Worm (Caenorhabditis elegans) whole organism, L2 larva: ENCODE measurements around the gene F16B12.1.

ENCODE experiments used
- F13H6.1 ChIP-seq: sonication (generic microtip); optimal IDR thresholded peaks from 2 replicates; lab custom pipeline; 2016; ENCODE audit warnings: missing genetic modification characterization, missing compliant biosample characterization
- aly-2 ChIP-seq: fragments of 150-350 bp; optimal IDR thresholded peaks from 2 replicates; lab custom pipeline; 2014; ENCODE audit warnings: missing biosample characterization, missing genetic modification characterization
- ama-1 ChIP-seq: fragments of 150-350 bp; optimal IDR thresholded peaks from 2 replicates; lab custom pipeline; 2018; ENCODE audit warnings: inconsistent platforms
- elt-1 ChIP-seq: fragments of 150-350 bp; optimal IDR thresholded peaks from 2 replicates; lab custom pipeline; 2014; ENCODE audit warnings: missing biosample characterization, missing genetic modification characterization
- fos-1 ChIP-seq: fragments of 150-350 bp; optimal IDR thresholded peaks from 2 replicates; lab custom pipeline; 2014; ENCODE audit warnings: missing biosample characterization, missing genetic modification characterization
- lin-13 ChIP-seq: fragments of 150-350 bp; optimal IDR thresholded peaks from 2 replicates; lab custom pipeline; 2014; ENCODE audit warnings: missing biosample characterization, missing genetic modification reagents, missing genetic modification characterization
- lsy-2 ChIP-seq, 2 experiments: fragments of 150-350 bp in 1 of 2; sonication (generic microtip) in 1 of 2; optimal IDR thresholded peaks; 2 replicates each; lab custom pipeline; 2014 to 2017; ENCODE audit warnings: missing biosample characterization in 2 of 2, missing genetic modification characterization in 2 of 2
- mdl-1 ChIP-seq, 2 experiments: fragments of 150-350 bp in 1 of 2; sonication (generic microtip) in 1 of 2; optimal IDR thresholded peaks; 2 replicates each; lab custom pipeline; 2017; ENCODE audit warnings: missing biosample characterization in 2 of 2, missing genetic modification characterization in 2 of 2
- nhr-77 ChIP-seq: fragments of 150-350 bp; optimal IDR thresholded peaks from 2 replicates; lab custom pipeline; 2014; ENCODE audit warnings: missing biosample characterization, missing genetic modification characterization
- sem-4 ChIP-seq: fragments of 150-350 bp; optimal IDR thresholded peaks from 2 replicates; lab custom pipeline; 2014; ENCODE audit warnings: missing biosample characterization, missing genetic modification reagents, missing genetic modification characterization
- snpc-4 ChIP-seq: fragments of 150-350 bp; optimal IDR thresholded peaks from 2 replicates; lab custom pipeline; 2014; ENCODE audit warnings: missing biosample characterization, missing genetic modification characterization
- ztf-1 ChIP-seq: fragments of 200-800 bp; sonication (Bioruptor generic); conservative IDR thresholded peaks from 2 replicates; pipeline ENCODE4 v1.3.6; 2022; ENCODE audit warnings: missing genetic modification characterization, missing compliant biosample characterization

DNA sequence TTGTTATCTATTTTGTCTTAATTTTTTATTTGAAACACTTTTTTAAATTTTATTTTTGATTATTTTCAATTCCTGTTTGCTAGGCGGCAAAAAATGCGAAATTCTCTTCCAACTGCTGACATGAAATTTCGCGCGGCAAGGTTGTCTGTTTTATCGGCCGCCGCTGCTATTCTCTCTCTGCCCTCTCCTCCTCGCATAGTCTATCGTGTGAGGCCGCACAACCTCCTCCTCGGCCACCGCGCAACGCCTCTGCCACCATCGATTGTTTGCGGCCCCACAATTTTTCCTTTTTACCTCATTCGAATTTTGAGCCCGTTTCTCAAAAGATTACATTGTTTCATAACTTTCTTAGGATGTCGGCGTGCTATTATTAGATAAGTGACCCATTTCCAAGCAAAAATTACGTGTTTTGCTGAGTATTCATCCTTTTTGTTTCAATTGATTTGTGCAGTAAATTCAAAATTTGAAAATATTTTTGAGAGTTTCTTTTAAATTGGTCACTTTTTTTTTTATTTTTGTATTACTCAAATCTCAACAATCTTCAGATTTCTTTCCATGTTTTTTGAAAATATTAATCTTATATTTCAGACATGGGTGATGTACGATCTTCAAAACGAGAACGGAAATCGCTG is 42.1 kb downstream of the F16B12.1 start, which contains the start of gene F28H6.4:
- peak; percentile 17 for TF ChIP-seq fos-1 (tag; lab: Kevin White, UChicago)
- no peak for TF ChIP-seq mdl-1 (tag; optimal IDR thresholded peaks at IDR 0.05; lab: Kevin White, UChicago)
- no peak for TF ChIP-seq lsy-2 (tag; optimal IDR thresholded peaks at IDR 0.05; lab: Kevin White, UChicago)
- TF ChIP-seq elt-1 (tag; lab: Kevin White, UChicago) = no peak
- TF ChIP-seq lin-13 (GFP tag; lab: Kevin White, UChicago) = no peak
- TF ChIP-seq sem-4 (tag; lab: Kevin White, UChicago) = no peak
- TF ChIP-seq F13H6.1 = no peak
- no peak for TF ChIP-seq ztf-1 (GFP tag; lab: Robert Waterston, UW)
- TF ChIP-seq snpc-4 (tag; lab: Kevin White, UChicago) = no peak
- no peak for TF ChIP-seq ama-1 (lab: Kevin White, UChicago)
- no peak for TF ChIP-seq nhr-77 (tag; lab: Kevin White, UChicago)
- TF ChIP-seq aly-2 = no peak
